Fruit fly (Drosophila melanogaster): ENCODE data around the gene CG42680.
A peak's percentile ranks its signal among the peaks of the same experiment; 100 is the strongest.

Gene CG42680

DNA sequence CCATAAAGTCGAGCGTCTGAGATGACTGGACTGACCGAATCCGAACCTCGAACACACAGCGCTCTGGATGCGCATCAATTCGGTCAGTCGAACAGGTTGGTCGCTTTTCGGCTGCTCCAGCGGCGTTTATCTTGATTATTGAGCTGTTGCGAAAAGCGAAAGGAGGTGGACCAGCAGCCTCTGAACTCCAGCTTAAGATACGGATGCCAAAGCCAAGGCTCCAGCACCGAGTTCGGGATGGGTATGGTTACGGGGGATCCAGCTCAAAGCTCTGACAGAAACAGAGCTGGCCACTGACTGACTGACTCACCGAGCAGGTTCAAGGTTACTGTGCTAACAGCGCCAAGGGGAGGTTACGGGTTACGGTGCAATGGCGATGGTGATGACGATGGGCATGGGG is 18.1 kb upstream of the CG42680 start:
- no peak for TF ChIP-seq gl (tag; optimal IDR thresholded peaks at IDR 0.05)
- no peak for TF ChIP-seq CG32121 (GFP tag; IDR thresholded peaks at IDR 0.05)
- TF ChIP-seq CG8301 (tag; optimal IDR thresholded peaks at IDR 0.05), result no peak
- TF ChIP-seq CG34367 (tag; optimal IDR thresholded peaks at IDR 0.05), result no peak
- TF ChIP-seq Snoo (tag; optimal IDR thresholded peaks at IDR 0.05), result peak; percentile 34
- 0 out of 3 replicates have a peak, but pooled peaks have one; percentile 30 for TF ChIP-seq CG4496 (GFP tag; IDR thresholded peaks at IDR 0.05)
- TF ChIP-seq EcR (GFP tag; optimal IDR thresholded peaks at IDR 0.05), result peak; percentile 93

DNA sequence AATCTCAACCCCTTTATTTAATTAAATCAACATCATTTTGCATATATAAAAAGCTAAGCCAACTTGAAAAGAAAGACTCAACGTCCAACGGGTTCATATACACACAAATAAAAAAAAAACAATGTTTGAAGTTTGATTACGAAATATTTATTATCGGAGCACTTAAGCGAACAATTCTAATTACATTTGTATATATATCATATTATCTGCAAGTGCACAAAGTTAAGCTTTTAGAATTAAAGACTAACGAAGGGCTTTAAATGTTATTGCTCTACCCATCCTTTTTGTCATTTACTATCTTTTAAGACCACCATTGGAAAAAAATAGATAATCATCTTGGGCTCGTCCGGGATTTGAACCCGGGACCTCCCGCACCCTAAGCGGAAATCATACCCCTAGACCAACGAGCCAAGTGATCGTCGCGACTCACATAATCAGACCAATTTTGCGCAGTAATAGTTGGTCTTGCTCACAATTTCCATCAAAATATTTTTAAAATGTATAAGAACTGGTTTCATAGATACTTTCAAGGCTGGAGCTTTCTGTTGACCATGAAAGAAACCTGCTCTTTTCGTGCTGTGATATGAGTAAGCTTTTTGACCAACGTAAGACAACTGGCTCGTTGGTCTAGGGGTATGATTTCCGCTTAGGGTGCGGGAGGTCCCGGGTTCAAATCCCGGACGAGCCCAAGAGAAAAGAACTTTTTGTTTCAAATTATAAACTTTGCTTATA is 11.2 kb upstream of the CG42680 start:
- peak; percentile 27; the same call in 1 of the 2 replicates for TF ChIP-seq CG32121 (GFP tag; IDR thresholded peaks at IDR 0.05)
- TF ChIP-seq Pif1A (GFP tag; optimal IDR thresholded peaks at IDR 0.05), result no peak
- TF ChIP-seq EcR (GFP tag; optimal IDR thresholded peaks at IDR 0.05), result peak; percentile 19

DNA sequence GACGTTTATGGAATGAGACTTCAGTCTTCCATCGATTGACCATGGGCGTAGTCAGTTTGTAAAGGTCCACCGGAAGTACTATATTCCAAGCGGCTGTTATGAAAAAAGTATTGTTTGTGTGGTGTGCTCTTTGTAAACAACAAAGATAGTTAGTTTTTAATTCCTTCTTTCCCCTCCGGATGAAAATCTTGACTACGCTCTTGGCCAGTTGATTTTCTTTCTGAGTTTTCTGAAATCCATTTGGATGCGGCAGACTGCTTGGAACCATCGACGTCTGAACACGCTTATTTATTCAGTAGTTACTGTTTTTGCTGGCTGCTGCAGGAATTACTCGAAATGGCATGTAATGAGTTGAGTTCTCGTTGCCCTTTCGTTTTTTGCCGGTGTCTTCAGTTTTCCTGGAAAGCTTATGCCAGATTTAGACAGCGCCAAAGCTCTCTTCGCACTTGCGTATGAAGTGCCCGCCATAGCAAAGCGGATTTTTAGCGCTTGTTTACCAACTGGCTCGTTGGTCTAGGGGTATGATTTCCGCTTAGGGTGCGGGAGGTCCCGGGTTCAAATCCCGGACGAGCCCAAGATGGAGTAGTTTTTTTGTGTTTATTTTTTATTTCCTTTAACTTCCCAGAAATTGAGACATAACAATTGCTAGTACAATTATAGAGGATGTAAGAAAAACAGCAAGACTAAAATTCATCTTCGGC is 10.5 kb upstream of the CG42680 start:
- peak; percentile 74 for TF ChIP-seq CG8159 (tag; optimal IDR thresholded peaks at IDR 0.05)
- peak; percentile 61 for TF ChIP-seq CG14655 (GFP tag; optimal IDR thresholded peaks at IDR 0.05)
- no peak for TF ChIP-seq CG10348 (GFP tag; IDR thresholded peaks at IDR 0.05)
- TF ChIP-seq Snoo (tag; optimal IDR thresholded peaks at IDR 0.05), result peak; percentile 46
- TF ChIP-seq Pif1B (GFP tag; optimal IDR thresholded peaks at IDR 0.05), result peak; percentile 63
- TF ChIP-seq fd96Ca (GFP tag; IDR thresholded peaks at IDR 0.05), result peak; percentile 61; the same call in 2 of the 3 replicates
- peak; percentile 70 for TF ChIP-seq CG9948 (tag; optimal IDR thresholded peaks at IDR 0.05)
- 0 out of 2 replicates have a peak, but pooled peaks have one; percentile 15 for TF ChIP-seq rn (GFP tag; IDR thresholded peaks at IDR 0.05)
- TF ChIP-seq CG4496 (GFP tag; IDR thresholded peaks at IDR 0.05), result peak; percentile 62
- TF ChIP-seq Pif1A (GFP tag; optimal IDR thresholded peaks at IDR 0.05), result peak; percentile 71
- TF ChIP-seq CG15710 (tag; optimal IDR thresholded peaks at IDR 0.05), result peak; percentile 71
- peak; percentile 57 for TF ChIP-seq CG8301 (tag; optimal IDR thresholded peaks at IDR 0.05)
- TF ChIP-seq CG17806 (tag; optimal IDR thresholded peaks at IDR 0.05), result peak; percentile 73
- no peak for TF ChIP-seq Ets98B (GFP tag; IDR thresholded peaks at IDR 0.05)
- no peak for TF ChIP-seq CG13204 (GFP tag; optimal IDR thresholded peaks at IDR 0.05)
- peak; percentile 49 for TF ChIP-seq D1 (tag; optimal IDR thresholded peaks at IDR 0.05)
- TF ChIP-seq CG12605 (GFP tag; IDR thresholded peaks at IDR 0.05), result no peak
- TF ChIP-seq EcR (GFP tag; optimal IDR thresholded peaks at IDR 0.05), result peak; percentile 23
- TF ChIP-seq CG32121 (GFP tag; IDR thresholded peaks at IDR 0.05), result no peak
- peak; percentile 60 for TF ChIP-seq CG34367 (tag; optimal IDR thresholded peaks at IDR 0.05)
- peak; percentile 34 for TF ChIP-seq gl (tag; optimal IDR thresholded peaks at IDR 0.05)

DNA sequence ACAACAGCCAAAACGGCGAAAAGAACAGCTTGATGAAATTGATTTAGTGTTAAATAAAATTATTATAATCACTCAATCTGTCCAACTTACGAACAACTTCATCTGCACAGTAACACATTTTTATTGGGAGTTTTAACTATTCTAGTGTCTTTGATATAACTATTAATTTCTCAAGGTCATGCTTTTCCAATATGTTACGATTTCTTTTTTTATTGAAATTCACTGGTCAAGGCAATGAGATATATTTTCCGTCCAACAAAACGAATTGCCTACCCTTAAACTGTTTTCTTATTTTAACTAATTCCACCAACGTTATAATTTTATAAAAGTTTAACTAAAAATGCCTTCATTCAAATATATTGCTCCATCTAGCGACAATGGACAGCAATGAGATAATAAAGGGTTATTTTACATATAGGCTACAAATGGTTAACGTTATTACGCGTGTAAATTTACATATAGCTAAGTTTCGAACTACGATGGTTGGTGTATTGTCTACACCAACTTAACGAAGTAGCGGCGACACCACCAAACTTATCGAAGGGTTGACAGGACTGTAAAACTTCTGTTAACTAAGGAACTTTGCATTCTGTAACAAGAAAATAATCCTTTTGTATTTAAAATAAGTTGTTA is 697 bp upstream of the CG42680 start:
- TF ChIP-seq Snoo (tag; optimal IDR thresholded peaks at IDR 0.05) (no peak), Pif1B (GFP tag; optimal IDR thresholded peaks at IDR 0.05) (no peak), Pif1A (GFP tag; optimal IDR thresholded peaks at IDR 0.05) (no peak), CG10348 (GFP tag; IDR thresholded peaks at IDR 0.05) (no peak), D1 (tag; optimal IDR thresholded peaks at IDR 0.05) (no peak), CG8301 (tag; optimal IDR thresholded peaks at IDR 0.05) (no peak)

DNA sequence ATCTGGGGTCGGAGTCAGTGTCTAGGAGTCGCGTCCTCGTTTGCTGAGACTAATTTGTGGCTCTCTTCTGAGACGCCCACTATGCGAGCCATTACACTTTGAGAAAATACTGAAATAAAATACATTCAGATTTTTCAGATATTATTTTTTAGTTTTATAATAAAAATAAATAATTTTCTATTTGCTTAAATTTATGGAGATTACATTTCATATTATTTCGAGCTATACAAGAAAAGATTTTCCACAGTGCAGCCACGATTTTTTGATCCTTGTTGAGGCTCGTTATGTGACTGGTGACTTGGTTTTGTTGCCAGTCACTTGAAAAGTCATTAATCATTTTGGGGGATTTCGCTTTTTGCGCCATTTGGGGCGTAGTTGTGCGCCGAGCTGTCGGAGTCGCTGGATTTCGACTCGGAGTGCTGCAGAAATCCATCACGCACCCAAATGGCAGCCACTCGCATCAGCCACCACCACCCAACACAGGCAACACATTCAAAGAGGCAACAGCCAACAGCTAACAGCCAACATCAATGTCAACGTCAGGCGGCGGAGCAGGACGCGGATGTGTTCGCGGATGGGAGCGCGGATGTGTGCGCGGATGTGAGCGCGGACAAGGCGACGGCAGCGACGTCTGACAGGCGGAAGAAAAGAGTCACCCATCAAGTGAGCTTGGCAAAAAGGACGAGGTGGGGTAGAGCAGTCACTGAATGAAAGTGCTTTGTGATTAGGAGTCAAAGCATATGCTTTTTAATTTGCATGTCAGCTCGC is 1.1 kb downstream of the CG42680 start:
- TF ChIP-seq CG10348 (GFP tag; IDR thresholded peaks at IDR 0.05) (no peak), CG15710 (tag; optimal IDR thresholded peaks at IDR 0.05) (peak; percentile 40), CG13204 (GFP tag; optimal IDR thresholded peaks at IDR 0.05) (no peak), CG8159 (tag; optimal IDR thresholded peaks at IDR 0.05) (peak; percentile 67), Snoo (tag; optimal IDR thresholded peaks at IDR 0.05) (no peak), CG34367 (tag; optimal IDR thresholded peaks at IDR 0.05) (peak; percentile 19), rn (GFP tag; IDR thresholded peaks at IDR 0.05) (no peak), Pif1A (GFP tag; optimal IDR thresholded peaks at IDR 0.05) (peak; percentile 21), CG32121 (GFP tag; IDR thresholded peaks at IDR 0.05) (no peak), CG14655 (GFP tag; optimal IDR thresholded peaks at IDR 0.05) (peak; percentile 60), CG4496 (GFP tag; IDR thresholded peaks at IDR 0.05) (0 out of 3 replicates have a peak, but pooled peaks have one; percentile 28), gl (tag; optimal IDR thresholded peaks at IDR 0.05) (no peak), CG12605 (GFP tag; IDR thresholded peaks at IDR 0.05) (no peak), EcR (GFP tag; optimal IDR thresholded peaks at IDR 0.05) (no peak), D1 (tag; optimal IDR thresholded peaks at IDR 0.05) (no peak), CG9948 (tag; optimal IDR thresholded peaks at IDR 0.05) (peak; percentile 54), Pif1B (GFP tag; optimal IDR thresholded peaks at IDR 0.05) (no peak), fd96Ca (GFP tag; IDR thresholded peaks at IDR 0.05) (no peak), Ets98B (GFP tag; IDR thresholded peaks at IDR 0.05) (no peak), CG17806 (tag; optimal IDR thresholded peaks at IDR 0.05) (peak; percentile 57), CG8301 (tag; optimal IDR thresholded peaks at IDR 0.05) (peak; percentile 37)

Data from whole organism, pupa.